Fruit fly (Drosophila melanogaster) whole organism, adult: Measurements from ENCODE around the gene ng3.
"Not testable (repeated sequence)": the region's sequence is repeated elsewhere in the genome, so short reads cannot be mapped to it uniquely, and the experiment has no call there.

Experiments
- CG11617 ChIP-seq: fragments of 200-800 bp; sonication (Bioruptor generic); optimal IDR thresholded peaks from 2 replicates; lab custom pipeline; 2017; ENCODE audit warnings: mild to moderate bottlenecking, missing biosample characterization, missing genetic modification reagents, missing genetic modification characterization
- CG12768 ChIP-seq: fragments of 200-800 bp; sonication (Bioruptor generic); optimal IDR thresholded peaks from 2 replicates; lab custom pipeline; 2017; ENCODE audit warnings: missing biosample characterization, missing genetic modification characterization, mild to moderate bottlenecking, moderate library complexity, missing genetic modification reagents
- CG14711 ChIP-seq: fragments of 200-800 bp; sonication (Bioruptor generic); optimal IDR thresholded peaks from 2 replicates; lab custom pipeline; 2018; ENCODE audit warnings: missing biosample characterization, mild to moderate bottlenecking, missing genetic modification characterization, moderate library complexity
- CG1620 ChIP-seq: fragments of 200-800 bp; sonication (Bioruptor generic); optimal IDR thresholded peaks from 2 replicates; lab custom pipeline; 2016; ENCODE audit warnings: missing biosample characterization, missing genetic modification characterization
- CG33017 ChIP-seq: fragments of 200-800 bp; sonication (Bioruptor generic); optimal IDR thresholded peaks from 2 replicates; lab custom pipeline; 2018; ENCODE audit warnings: missing biosample characterization, mild to moderate bottlenecking, missing genetic modification characterization, moderate library complexity
- CG5204 ChIP-seq: fragments of 200-800 bp; sonication (Bioruptor generic); optimal IDR thresholded peaks from 2 replicates; lab custom pipeline; 2016; ENCODE audit warnings: missing biosample characterization, missing genetic modification characterization
- CG7045 ChIP-seq: fragments of 200-800 bp; sonication (Bioruptor generic); optimal IDR thresholded peaks from 2 replicates; lab custom pipeline; 2017; ENCODE audit warnings: missing biosample characterization, mild to moderate bottlenecking, missing genetic modification characterization
- CG7101 ChIP-seq: fragments of 200-800 bp; sonication (Bioruptor generic); optimal IDR thresholded peaks from 2 replicates; lab custom pipeline; 2018; ENCODE audit warnings: missing biosample characterization, mild to moderate bottlenecking, missing genetic modification characterization, moderate library complexity
- Clk ChIP-seq: fragments of 200-800 bp; sonication (Bioruptor generic); optimal IDR thresholded peaks from 2 replicates; lab custom pipeline; 2017; ENCODE audit warnings: missing biosample characterization, missing genetic modification characterization
- Crg-1 ChIP-seq: fragments of 200-800 bp; sonication (Bioruptor generic); optimal IDR thresholded peaks from 2 replicates; lab custom pipeline; 2016; ENCODE audit warnings: missing biosample characterization, missing genetic modification characterization
- Hr96 ChIP-seq: fragments of 200-800 bp; sonication (Bioruptor generic); optimal IDR thresholded peaks from 2 replicates; lab custom pipeline; 2016; ENCODE audit warnings: missing biosample characterization, missing genetic modification characterization
- Mnt ChIP-seq: fragments of 200-800 bp; sonication (Bioruptor generic); optimal IDR thresholded peaks from 2 replicates; lab custom pipeline; 2016; ENCODE audit warnings: missing biosample characterization, mild to moderate bottlenecking, missing genetic modification characterization
- bab1 ChIP-seq: fragments of 200-800 bp; sonication (Bioruptor generic); optimal IDR thresholded peaks from 3 replicates; lab custom pipeline; 2019; ENCODE audit warnings: missing biosample characterization, mild to moderate bottlenecking, missing genetic modification characterization, moderate library complexity
- cic ChIP-seq: fragments of 200-800 bp; sonication (Bioruptor generic); optimal IDR thresholded peaks from 2 replicates; lab custom pipeline; 2017; ENCODE audit warnings: missing biosample characterization, mild to moderate bottlenecking, missing genetic modification characterization, moderate library complexity
- cnc ChIP-seq, 2 experiments: fragments of >200 bp; optimal IDR thresholded peaks; 2 replicates each; lab custom pipeline; 2017
- kay ChIP-seq: fragments of 200-800 bp; sonication (Bioruptor generic); peaks from one replicate; lab custom pipeline; 2016; ENCODE audit warnings: missing biosample characterization, missing genetic modification characterization, borderline replicate concordance
- ovo ChIP-seq: fragments of 200-800 bp; sonication (Bioruptor generic); optimal IDR thresholded peaks from 2 replicates; lab custom pipeline; 2016; ENCODE audit warnings: missing biosample characterization, missing genetic modification characterization
- pad ChIP-seq: fragments of 200-800 bp; sonication (Bioruptor generic); optimal IDR thresholded peaks from 3 replicates; lab custom pipeline; 2017; ENCODE audit warnings: missing biosample characterization, missing genetic modification characterization, mild to moderate bottlenecking, moderate library complexity, missing genetic modification reagents
- tj ChIP-seq: fragments of 200-800 bp; sonication (Bioruptor generic); optimal IDR thresholded peaks from 3 replicates; lab custom pipeline; 2017; ENCODE audit warnings: missing biosample characterization, mild to moderate bottlenecking, missing genetic modification characterization, moderate library complexity
- toe ChIP-seq: fragments of 200-800 bp; sonication (Bioruptor generic); optimal IDR thresholded peaks from 2 replicates; lab custom pipeline; 2016; ENCODE audit warnings: missing biosample characterization, missing genetic modification characterization

Gene ng3

dm6 chrX:3240471-3240870 is 1.4 kb downstream of the ng3 start, which contains the start of gene ng2:
TSS of gene ng2 (minus strand) at chrX:3240571.
- not testable (repeated sequence) for TF ChIP-seq toe; Mnt; bab1 (GFP tag; lab: Kevin White, UChicago)

dm6 chrX:3236586-3236985 is 5.3 kb downstream of the ng3 start, which contains the start of gene CG14265:
TSS of gene CG14265 (minus strand) at chrX:3236686.
- no peak for TF ChIP-seq toe

dm6 chrX:3233683-3234082 is 8.2 kb downstream of the ng3 start:
- TF ChIP-seq Mnt (no peak), Hr96 (GFP tag; lab: Kevin White, UChicago) (no peak), Clk (GFP tag; lab: Kevin White, UChicago) (no peak), kay (GFP tag; lab: Kevin White, UChicago) (no peak), toe (no peak), cic (no peak), CG33017 (tag; lab: Kevin White, UChicago) (no peak), tj (GFP tag; lab: Kevin White, UChicago) (no peak)

- TF ChIP-seq pad (GFP tag; lab: Kevin White, UChicago): no peak
- no peak for TF ChIP-seq bab1 (GFP tag; lab: Kevin White, UChicago)
- peak; percentile 6 for TF ChIP-seq CG7045 (GFP tag; lab: Kevin White, UChicago)
- TF ChIP-seq kay (GFP tag; lab: Kevin White, UChicago): no peak
- TF ChIP-seq CG7101 (tag; lab: Kevin White, UChicago): peak; percentile 15
- no peak for TF ChIP-seq CG11617 (GFP tag; lab: Kevin White, UChicago)
- TF ChIP-seq toe: no peak
- no peak for TF ChIP-seq CG1620 (GFP tag; lab: Kevin White, UChicago)
- TF ChIP-seq CG33017 (tag; lab: Kevin White, UChicago): no peak
- TF ChIP-seq CG12768 (GFP tag; lab: Kevin White, UChicago): no peak
- TF ChIP-seq Clk (GFP tag; lab: Kevin White, UChicago): no peak
- no peak for TF ChIP-seq Crg-1 (GFP tag; lab: Kevin White, UChicago)
- TF ChIP-seq Mnt: no peak
- no peak for TF ChIP-seq cnc (optimal IDR thresholded peaks at IDR 0.05; lab: Kevin White, UChicago)
- no peak for TF ChIP-seq tj (GFP tag; lab: Kevin White, UChicago)
- peak; percentile 29 for TF ChIP-seq CG14711
- no peak for TF ChIP-seq Hr96 (GFP tag; lab: Kevin White, UChicago)
- peak; percentile 11 for TF ChIP-seq CG5204 (GFP tag; lab: Kevin White, UChicago)
- TF ChIP-seq cic: no peak
- no peak for TF ChIP-seq ovo (GFP tag; lab: Kevin White, UChicago)
Measured at dm6 chrX:3205887-3206794, 35.7 kb downstream of the ng3 start.

dm6 chrX:3193774-3194173 is 48.1 kb downstream of the ng3 start:
- TF ChIP-seq CG11617 (GFP tag; lab: Kevin White, UChicago): no peak
- no peak for TF ChIP-seq bab1 (GFP tag; lab: Kevin White, UChicago)
- no peak for TF ChIP-seq CG1620 (GFP tag; lab: Kevin White, UChicago)
- TF ChIP-seq kay (GFP tag; lab: Kevin White, UChicago): no peak
- TF ChIP-seq pad (GFP tag; lab: Kevin White, UChicago): no peak
- no peak for TF ChIP-seq toe
- no peak for TF ChIP-seq CG33017 (tag; lab: Kevin White, UChicago)
- TF ChIP-seq CG12768 (GFP tag; lab: Kevin White, UChicago): no peak
- TF ChIP-seq cic: no peak
- TF ChIP-seq ovo (GFP tag; lab: Kevin White, UChicago): no peak
- no peak for TF ChIP-seq CG5204 (GFP tag; lab: Kevin White, UChicago)
- no peak for TF ChIP-seq CG7045 (GFP tag; lab: Kevin White, UChicago)

dm6 chrX:3192301-3192700 is 49.6 kb downstream of the ng3 start:
- no peak for TF ChIP-seq CG5204 (GFP tag; lab: Kevin White, UChicago)
- TF ChIP-seq CG12768 (GFP tag; lab: Kevin White, UChicago): no peak
- TF ChIP-seq CG14711: no peak
- no peak for TF ChIP-seq Hr96 (GFP tag; lab: Kevin White, UChicago)
- no peak for TF ChIP-seq CG11617 (GFP tag; lab: Kevin White, UChicago)
- TF ChIP-seq cnc (optimal IDR thresholded peaks at IDR 0.05; lab: Kevin White, UChicago): no peak
- TF ChIP-seq Mnt: no peak
- no peak for TF ChIP-seq CG1620 (GFP tag; lab: Kevin White, UChicago)
- TF ChIP-seq bab1 (GFP tag; lab: Kevin White, UChicago): no peak
- no peak for TF ChIP-seq ovo (GFP tag; lab: Kevin White, UChicago)
- no peak for TF ChIP-seq toe
- TF ChIP-seq tj (GFP tag; lab: Kevin White, UChicago): no peak
- no peak for TF ChIP-seq CG7101 (tag; lab: Kevin White, UChicago)
- TF ChIP-seq Clk (GFP tag; lab: Kevin White, UChicago): no peak
- no peak for TF ChIP-seq CG7045 (GFP tag; lab: Kevin White, UChicago)
- no peak for TF ChIP-seq CG33017 (tag; lab: Kevin White, UChicago)
- no peak for TF ChIP-seq kay (GFP tag; lab: Kevin White, UChicago)
- no peak for TF ChIP-seq cic
- no peak for TF ChIP-seq Crg-1 (GFP tag; lab: Kevin White, UChicago)
- TF ChIP-seq pad (GFP tag; lab: Kevin White, UChicago): no peak
